Fruit fly (Drosophila melanogaster) whole organism, embryonic: ENCODE data around the gene CG7724.

ENCODE experiments used
- Abd-B ChIP-seq: fragments of 200-800 bp; sonication (Bioruptor generic); optimal IDR thresholded peaks from 2 replicates; lab custom pipeline; 2018; ENCODE audit warnings: missing biosample characterization, mild to moderate bottlenecking, missing genetic modification characterization, moderate library complexity
- Awh ChIP-seq: fragments of 200-800 bp; sonication (Bioruptor generic); IDR thresholded peaks from 2 replicates; pipeline ENCODE4, ENCODE4 v1.3.6; 2022; ENCODE audit warnings: missing biosample characterization, missing genetic modification characterization
- B-H1 ChIP-seq: fragments of 200-800 bp; sonication (Bioruptor generic); IDR thresholded peaks from 3 replicates; pipeline ENCODE4 v1.3.6; 2022; ENCODE audit warnings: missing biosample characterization, missing genetic modification characterization
- Bdp1 ChIP-seq: fragments of 200-800 bp; sonication (Bioruptor generic); optimal IDR thresholded peaks from 3 replicates; lab custom pipeline; 2016; ENCODE audit warnings: missing biosample characterization, missing genetic modification characterization
- Bgb ChIP-seq: fragments of 200-800 bp; sonication (Bioruptor generic); IDR thresholded peaks from 2 replicates; pipeline ENCODE4 v1.3.6; 2022; ENCODE audit warnings: missing biosample characterization, missing genetic modification characterization; ENCODE audit not compliant: partially characterized antibody
- CG1024 ChIP-seq: fragments of 200-800 bp; sonication (Bioruptor generic); IDR thresholded peaks from 2 replicates; pipeline ENCODE4 v1.3.6; 2022; ENCODE audit warnings: missing biosample characterization, missing genetic modification characterization
- CG11398 ChIP-seq: fragments of 200-800 bp; sonication (Bioruptor generic); optimal IDR thresholded peaks from 2 replicates; lab custom pipeline; 2016; ENCODE audit warnings: missing biosample characterization, missing genetic modification characterization
- CG13775 ChIP-seq: fragments of 200-800 bp; sonication (Bioruptor generic); optimal IDR thresholded peaks from 3 replicates; lab custom pipeline; 2017; ENCODE audit warnings: missing biosample characterization, mild to moderate bottlenecking, missing genetic modification characterization
- CG14667 ChIP-seq: fragments of 200-800 bp; sonication (Bioruptor generic); IDR thresholded peaks from 2 replicates; pipeline ENCODE4 v1.3.6; 2022; ENCODE audit warnings: missing biosample characterization, missing genetic modification characterization
- CG15601 ChIP-seq: fragments of 200-800 bp; sonication (Bioruptor generic); optimal IDR thresholded peaks from 3 replicates; lab custom pipeline; 2019; ENCODE audit warnings: missing biosample characterization, mild to moderate bottlenecking, missing genetic modification characterization, moderate library complexity
- CG1647 ChIP-seq: fragments of 200-800 bp; sonication (Bioruptor generic); optimal IDR thresholded peaks from 3 replicates; lab custom pipeline; 2016; ENCODE audit warnings: missing biosample characterization, missing genetic modification characterization
- CG17612 ChIP-seq: fragments of 200-800 bp; sonication (Bioruptor generic); IDR thresholded peaks from 2 replicates; pipeline ENCODE4 v1.3.6; 2022; ENCODE audit warnings: missing biosample characterization, missing genetic modification characterization
- CG18619 ChIP-seq: fragments of 200-800 bp; sonication (Bioruptor generic); optimal IDR thresholded peaks from 3 replicates; lab custom pipeline; 2017; ENCODE audit warnings: missing biosample characterization, mild to moderate bottlenecking, missing genetic modification characterization
- CG30431 ChIP-seq: fragments of 200-800 bp; sonication (Bioruptor generic); optimal IDR thresholded peaks from 2 replicates; lab custom pipeline; 2017; ENCODE audit warnings: missing biosample characterization, missing genetic modification characterization
- CG34224 ChIP-seq: fragments of 200-800 bp; sonication (Bioruptor generic); IDR thresholded peaks from 3 replicates; pipeline ENCODE4 v1.3.6; 2022; ENCODE audit warnings: missing biosample characterization, missing genetic modification characterization; ENCODE audit not compliant: partially characterized antibody
- CG4282 ChIP-seq: fragments of 200-800 bp; sonication (Bioruptor generic); optimal IDR thresholded peaks from 2 replicates; lab custom pipeline; 2016; ENCODE audit warnings: missing biosample characterization, missing genetic modification characterization
- CG5953 ChIP-seq: fragments of 200-800 bp; sonication (Bioruptor generic); IDR thresholded peaks from 2 replicates; pipeline ENCODE4 v1.3.6; 2022; ENCODE audit warnings: missing biosample characterization, missing genetic modification characterization
- CG6765 ChIP-seq: fragments of 200-800 bp; sonication (Bioruptor generic); optimal IDR thresholded peaks from 3 replicates; lab custom pipeline; 2017; ENCODE audit warnings: missing biosample characterization, mild to moderate bottlenecking, missing genetic modification characterization
- CG6791 ChIP-seq: fragments of 200-800 bp; sonication (Bioruptor generic); IDR thresholded peaks from 3 replicates; pipeline ENCODE4 v1.3.6; 2022; ENCODE audit warnings: missing biosample characterization, missing genetic modification characterization; ENCODE audit not compliant: partially characterized antibody
- CG6813 ChIP-seq: fragments of 200-800 bp; sonication (Bioruptor generic); optimal IDR thresholded peaks from 2 replicates; lab custom pipeline; 2017; ENCODE audit warnings: missing biosample characterization, missing genetic modification characterization, mild to moderate bottlenecking, moderate library complexity, missing genetic modification reagents
- CG8924 ChIP-seq: fragments of 200-800 bp; optimal IDR thresholded peaks from 3 replicates; lab custom pipeline; 2019; ENCODE audit warnings: missing biosample characterization, mild to moderate bottlenecking, missing genetic modification characterization, moderate library complexity
- CrebB ChIP-seq: fragments of 200-800 bp; sonication (Bioruptor generic); optimal IDR thresholded peaks from 3 replicates; lab custom pipeline; 2018; ENCODE audit warnings: missing biosample characterization, mild to moderate bottlenecking, missing genetic modification characterization
- Dad ChIP-seq: fragments of 200-800 bp; sonication (Bioruptor generic); optimal IDR thresholded peaks from 3 replicates; lab custom pipeline; 2016; ENCODE audit warnings: missing biosample characterization, missing genetic modification characterization
- Dfd ChIP-seq, 2 experiments: fragments of >200 bp; optimal IDR thresholded peaks; 2 replicates each; lab custom pipeline; 2017; ENCODE audit warnings: missing biosample characterization in 2 of 2, missing genetic modification characterization in 2 of 2
- ERR ChIP-seq: fragments of 200-800 bp; sonication (Bioruptor generic); optimal IDR thresholded peaks from 2 replicates; lab custom pipeline; 2016; ENCODE audit warnings: missing biosample characterization, missing genetic modification characterization
- Gsc ChIP-seq: fragments of 200-800 bp; sonication (Bioruptor generic); IDR thresholded peaks from 2 replicates; pipeline ENCODE4 v1.3.6; 2022; ENCODE audit warnings: missing biosample characterization, missing genetic modification characterization
- H15 ChIP-seq: fragments of 200-800 bp; sonication (Bioruptor generic); IDR thresholded peaks from 3 replicates; pipeline ENCODE4 v1.3.6; 2022; ENCODE audit warnings: missing biosample characterization, missing genetic modification characterization
- HmgD ChIP-seq: fragments of 200-800 bp; sonication (Bioruptor generic); optimal IDR thresholded peaks from 3 replicates; lab custom pipeline; 2016; ENCODE audit warnings: missing biosample characterization, missing genetic modification characterization
- Hr3 ChIP-seq: fragments of 200-800 bp; sonication (Bioruptor generic); optimal IDR thresholded peaks from 3 replicates; lab custom pipeline; 2016; ENCODE audit warnings: missing biosample characterization, missing genetic modification characterization
- Hsf ChIP-seq: fragments of 200-800 bp; sonication (Bioruptor generic); optimal IDR thresholded peaks from 3 replicates; lab custom pipeline; 2016; ENCODE audit warnings: missing biosample characterization, missing genetic modification characterization
- Neu2 ChIP-seq: fragments of 200-800 bp; sonication (Bioruptor generic); optimal IDR thresholded peaks from 3 replicates; lab custom pipeline; 2016; ENCODE audit warnings: missing biosample characterization, missing genetic modification characterization, borderline replicate concordance
- Vsx1 ChIP-seq: fragments of 200-800 bp; sonication (Bioruptor generic); optimal IDR thresholded peaks from 2 replicates; lab custom pipeline; 2017; ENCODE audit warnings: missing biosample characterization, mild to moderate bottlenecking, missing genetic modification characterization, missing genetic modification reagents
- amos ChIP-seq: fragments of 200-800 bp; sonication (Bioruptor generic); IDR thresholded peaks from 2 replicates; pipeline ENCODE4 v1.3.6; 2022; ENCODE audit warnings: missing biosample characterization, missing genetic modification characterization; ENCODE audit not compliant: partially characterized antibody
- ase ChIP-seq: fragments of 200-800 bp; sonication (Bioruptor generic); IDR thresholded peaks from 3 replicates; pipeline ENCODE4 v1.3.6; 2022; ENCODE audit warnings: missing biosample characterization, missing genetic modification characterization
- az2 ChIP-seq: fragments of 200-800 bp; sonication (Bioruptor generic); optimal IDR thresholded peaks from 3 replicates; lab custom pipeline; 2016; ENCODE audit warnings: missing biosample characterization, missing genetic modification characterization
- bbx ChIP-seq: fragments of 200-800 bp; sonication (Bioruptor generic); IDR thresholded peaks from 2 replicates; pipeline ENCODE4 v1.3.6; 2022; ENCODE audit warnings: missing biosample characterization, missing genetic modification characterization; ENCODE audit not compliant: partially characterized antibody
- bsh ChIP-seq, 2 experiments: fragments of 200-800 bp; sonication (Bioruptor generic); optimal IDR thresholded peaks; 2 replicates each; lab custom pipeline; 2017 to 2018; ENCODE audit warnings: mild to moderate bottlenecking in 2 of 2, missing biosample characterization in 2 of 2, missing genetic modification characterization in 2 of 2, moderate library complexity in 1 of 2
- btn ChIP-seq: fragments of 200-800 bp; sonication (Bioruptor generic); optimal IDR thresholded peaks from 2 replicates; lab custom pipeline; 2016; ENCODE audit warnings: missing biosample characterization, missing genetic modification characterization
- chn ChIP-seq: fragments of 200-800 bp; sonication (Bioruptor generic); optimal IDR thresholded peaks from 2 replicates; lab custom pipeline; 2016; ENCODE audit warnings: missing biosample characterization, missing genetic modification characterization
- emc ChIP-seq: fragments of 200-800 bp; sonication (Bioruptor generic); optimal IDR thresholded peaks from 2 replicates; lab custom pipeline; 2016; ENCODE audit warnings: missing biosample characterization, missing genetic modification characterization
- fu2 ChIP-seq: fragments of 200-800 bp; sonication (Bioruptor generic); optimal IDR thresholded peaks from 2 replicates; lab custom pipeline; 2016; ENCODE audit warnings: missing biosample characterization, missing genetic modification characterization
- mam ChIP-seq: fragments of 200-800 bp; sonication (Bioruptor generic); optimal IDR thresholded peaks from 3 replicates; lab custom pipeline; 2016; ENCODE audit warnings: missing biosample characterization, missing genetic modification characterization
- mld ChIP-seq: fragments of 200-800 bp; sonication (Bioruptor generic); IDR thresholded peaks from 3 replicates; pipeline ENCODE4 v1.3.6; 2022; ENCODE audit warnings: missing biosample characterization, missing genetic modification characterization; ENCODE audit not compliant: partially characterized antibody
- nerfin-1 ChIP-seq: fragments of 200-800 bp; sonication (Bioruptor generic); optimal IDR thresholded peaks from 3 replicates; lab custom pipeline; 2019; ENCODE audit warnings: missing biosample characterization, mild to moderate bottlenecking, missing genetic modification characterization, moderate library complexity
- oc ChIP-seq: fragments of 200-800 bp; sonication (Bioruptor generic); optimal IDR thresholded peaks from 2 replicates; lab custom pipeline; 2018; ENCODE audit warnings: missing biosample characterization, mild to moderate bottlenecking, missing genetic modification characterization, moderate library complexity
- repo ChIP-seq: fragments of 200-800 bp; sonication (Bioruptor generic); optimal IDR thresholded peaks from 2 replicates; lab custom pipeline; 2016; ENCODE audit warnings: missing biosample characterization, missing genetic modification characterization
- rib ChIP-seq: fragments of 200-800 bp; sonication (Bioruptor generic); IDR thresholded peaks from 2 replicates; pipeline ENCODE4 v1.3.6; 2022; ENCODE audit warnings: missing biosample characterization, missing genetic modification characterization
- sna ChIP-seq: fragments of 200-800 bp; sonication (Bioruptor generic); IDR thresholded peaks from 2 replicates; pipeline ENCODE4 v1.3.6; 2022; ENCODE audit warnings: missing biosample characterization, missing genetic modification characterization; ENCODE audit not compliant: partially characterized antibody
- stwl ChIP-seq: fragments of 200-800 bp; sonication (Bioruptor generic); optimal IDR thresholded peaks from 3 replicates; lab custom pipeline; 2018; ENCODE audit warnings: missing biosample characterization, mild to moderate bottlenecking, missing genetic modification characterization, moderate library complexity
- tio ChIP-seq: fragments of 200-800 bp; sonication (Bioruptor generic); optimal IDR thresholded peaks from 2 replicates; lab custom pipeline; 2017; ENCODE audit warnings: missing biosample characterization, missing genetic modification characterization, inconsistent platforms
- zen2 ChIP-seq: fragments of 200-800 bp; sonication (Bioruptor generic); IDR thresholded peaks from 3 replicates; pipeline ENCODE4 v1.3.6; 2022; ENCODE audit warnings: missing biosample characterization, missing genetic modification characterization; ENCODE audit not compliant: partially characterized antibody

CG7724 gene

dm6 chr3L:17007041-17007471, 48.4 kb upstream of the CG7724 start (continued):
- TF ChIP-seq nerfin-1 (tag; lab: Kevin White, UChicago) (no peak), zen2 (GFP tag; lab: Robert Waterston, UW) (no peak), amos (GFP tag; lab: Robert Waterston, UW) (no peak), ase (GFP tag; lab: Robert Waterston, UW) (no peak), Abd-B (GFP tag; lab: Kevin White, UChicago) (no peak), Awh (GFP tag; lab: Robert Waterston, UW) (no peak), CG5953 (no peak), Hsf (no peak), CG6791 (GFP tag; lab: Robert Waterston, UW) (no peak), CG13775 (no peak), mld (GFP tag; lab: Robert Waterston, UW) (no peak), chn (GFP tag; lab: Kevin White, UChicago) (no peak), tio (GFP tag; lab: Kevin White, UChicago) (peak; percentile 5), CG1024 (GFP tag; lab: Robert Waterston, UW) (no peak; the same call in 1 of the 2 replicates), Bgb (GFP tag; lab: Robert Waterston, UW) (no peak), CG11398 (GFP tag; lab: Kevin White, UChicago) (no peak), B-H1 (GFP tag; lab: Robert Waterston, UW) (peak; percentile 24; the same call in 2 of the 3 replicates), Neu2 (GFP tag; lab: Kevin White, UChicago) (no peak), Gsc (GFP tag; lab: Robert Waterston, UW) (no peak), btn (GFP tag; lab: Kevin White, UChicago) (no peak), CG18619 (peak; percentile 13), CG30431 (GFP tag; lab: Kevin White, UChicago) (no peak), Dad (GFP tag; lab: Kevin White, UChicago) (no peak), fu2 (GFP tag; lab: Kevin White, UChicago) (no peak), ERR (GFP tag; lab: Kevin White, UChicago) (no peak), CG17612 (GFP tag; lab: Robert Waterston, UW) (peak; percentile 57; the same call in 1 of the 2 replicates), oc (tag; lab: Kevin White, UChicago) (no peak), CG6813 (GFP tag; lab: Kevin White, UChicago) (no peak), CG1647 (GFP tag; lab: Kevin White, UChicago) (peak; percentile 7), Dfd (GFP tag; optimal IDR thresholded peaks at IDR 0.05; lab: Kevin White, UChicago) (no peak), bbx (GFP tag; lab: Robert Waterston, UW) (no peak), emc (GFP tag; lab: Kevin White, UChicago) (no peak), Bdp1 (GFP tag; lab: Kevin White, UChicago) (no peak), H15 (GFP tag; lab: Robert Waterston, UW) (0 out of 3 replicates have a peak, but pooled peaks have one; percentile 28), CG14667 (GFP tag; lab: Robert Waterston, UW) (0 out of 2 replicates have a peak, but pooled peaks have one; percentile 15), CG8924 (tag; lab: Kevin White, UChicago) (peak; percentile 10), bsh (GFP tag; optimal IDR thresholded peaks at IDR 0.05; lab: Kevin White, UChicago) (peak in 1 of 2 experiments; percentile 25), repo (GFP tag; lab: Kevin White, UChicago) (no peak), CrebB (tag; lab: Kevin White, UChicago) (no peak), CG4282 (GFP tag; lab: Kevin White, UChicago) (no peak), rib (GFP tag; lab: Robert Waterston, UW) (no peak), CG15601 (tag; lab: Kevin White, UChicago) (no peak), sna (GFP tag; lab: Robert Waterston, UW) (no peak), Hr3 (GFP tag; lab: Kevin White, UChicago) (no peak), az2 (GFP tag; lab: Kevin White, UChicago) (peak; percentile 3), Vsx1 (GFP tag; lab: Kevin White, UChicago) (no peak), CG6765 (GFP tag; lab: Kevin White, UChicago) (no peak), mam (GFP tag; lab: Kevin White, UChicago) (no peak), HmgD (GFP tag; lab: Kevin White, UChicago) (no peak), CG34224 (no peak), stwl (no peak)
